Worm (Caenorhabditis elegans): ENCODE data around the gene ced-10.
A peak's percentile ranks its signal among the peaks of the same experiment; 100 is the strongest.

ced-10 gene

ce11 chrIV:3520374-3520773 is 11.0 kb upstream of the ced-10 start:
- TF ChIP-seq fkh-4 (tag; optimal IDR thresholded peaks at IDR 0.05; ENCODE audit: borderline replicate concordance) = no peak
- peak; percentile 70 for TF ChIP-seq skn-1 (tag; optimal IDR thresholded peaks at IDR 0.05)
- peak; percentile 28 for TF ChIP-seq lin-14 (GFP tag; optimal IDR thresholded peaks at IDR 0.05)
- TF ChIP-seq dsc-1 (tag; optimal IDR thresholded peaks at IDR 0.05) = no peak
- no peak for TF ChIP-seq lin-15B (tag; optimal IDR thresholded peaks at IDR 0.05)
- TF ChIP-seq ets-5 (GFP tag; IDR thresholded peaks at IDR 0.05) = no peak
- peak; percentile 1 for TF ChIP-seq ceh-90 (tag; optimal IDR thresholded peaks at IDR 0.05)
- TF ChIP-seq aha-1 (tag; optimal IDR thresholded peaks at IDR 0.05) = no peak
- peak in 1 of 2 experiments; percentile 10 for TF ChIP-seq efl-1 (optimal IDR thresholded peaks at IDR 0.05)
- no peak for TF ChIP-seq efl-1 (GFP tag; optimal IDR thresholded peaks at IDR 0.05 in 1 of 2)
- no peak for TF ChIP-seq lin-35 (GFP tag; optimal IDR thresholded peaks at IDR 0.05)
- peak; percentile 64 for TF ChIP-seq zip-4 (GFP tag; optimal IDR thresholded peaks at IDR 0.05)
- TF ChIP-seq ceh-82 (tag; optimal IDR thresholded peaks at IDR 0.05) = peak; percentile 23 to 66 (median 33)
- TF ChIP-seq lsy-2 (tag; optimal IDR thresholded peaks at IDR 0.05) = peak in 1 of 2 experiments; percentile 10

- peak; percentile 0 for TF ChIP-seq ceh-8 (GFP tag; optimal IDR thresholded peaks at IDR 0.05)
- peak; percentile 33 for TF ChIP-seq dsc-1 (tag; optimal IDR thresholded peaks at IDR 0.05)
- TF ChIP-seq lin-15B (tag; optimal IDR thresholded peaks at IDR 0.05) = no peak
- peak; percentile 4 for TF ChIP-seq F16B12.6 (tag; optimal IDR thresholded peaks at IDR 0.05)
- TF ChIP-seq nhr-47 (tag; optimal IDR thresholded peaks at IDR 0.05) = peak; percentile 74
- no peak for TF ChIP-seq nhr-28 (tag; optimal IDR thresholded peaks at IDR 0.05)
- no peak for TF ChIP-seq ztf-4 (tag; optimal IDR thresholded peaks at IDR 0.05)
- peak; percentile 54 for TF ChIP-seq isw-1 (GFP tag; IDR thresholded peaks at IDR 0.05)
- TF ChIP-seq xbp-1 (tag; optimal IDR thresholded peaks at IDR 0.05) = peak; percentile 48
- peak; percentile 84 for TF ChIP-seq lin-14 (GFP tag; optimal IDR thresholded peaks at IDR 0.05)
- peak; percentile 6 for TF ChIP-seq egl-13 (tag; optimal IDR thresholded peaks at IDR 0.05)
- peak; percentile 37 to 66 (median 53) for TF ChIP-seq ceh-82 (tag; optimal IDR thresholded peaks at IDR 0.05)
- no peak for TF ChIP-seq elt-2 (tag; optimal IDR thresholded peaks at IDR 0.05)
- peak; percentile 31 to 60 for TF ChIP-seq lsy-2 (tag; optimal IDR thresholded peaks at IDR 0.05)
- TF ChIP-seq unc-86 (tag; optimal IDR thresholded peaks at IDR 0.05) = peak; percentile 63
- TF ChIP-seq efl-1 (optimal IDR thresholded peaks at IDR 0.05) = peak; percentile 76 to 91
- TF ChIP-seq efl-1 (GFP tag; optimal IDR thresholded peaks at IDR 0.05 in 1 of 2) = peak; percentile 26 to 89
- peak; percentile 98 for TF ChIP-seq blmp-1 (tag; optimal IDR thresholded peaks at IDR 0.05)
- no peak for TF ChIP-seq C04F5.9 (tag; optimal IDR thresholded peaks at IDR 0.05)
- peak in 1 of 2 experiments; percentile 35 for TF ChIP-seq ztf-11 (tag; optimal IDR thresholded peaks at IDR 0.05)
- peak; percentile 8 for TF ChIP-seq fkh-8 (tag; optimal IDR thresholded peaks at IDR 0.05)
- peak; percentile 3 to 33 (median 29) for TF ChIP-seq dpl-1 (GFP tag; optimal IDR thresholded peaks at IDR 0.05)
- peak; percentile 76 for TF ChIP-seq swsn-7 (tag; optimal IDR thresholded peaks at IDR 0.05)
- TF ChIP-seq unc-62 (GFP tag; optimal IDR thresholded peaks at IDR 0.05) = no peak
- TF ChIP-seq snu-23 (GFP tag; optimal IDR thresholded peaks at IDR 0.05) = peak; percentile 60
- TF ChIP-seq lin-35 (GFP tag; optimal IDR thresholded peaks at IDR 0.05) = peak; percentile 16 to 28
- peak; percentile 3 for TF ChIP-seq lin-13 (GFP tag; optimal IDR thresholded peaks at IDR 0.05)
- TF ChIP-seq nhr-19 (GFP tag; conservative IDR thresholded peaks at IDR 0.05) = peak; percentile 32
- peak; percentile 64 for TF ChIP-seq nhr-71 (tag; optimal IDR thresholded peaks at IDR 0.05)
- TF ChIP-seq nhr-90 (tag; optimal IDR thresholded peaks at IDR 0.05; ENCODE audit: poor library complexity) = peak; percentile 1
- peak; percentile 88 for TF ChIP-seq snpc-4 (tag; optimal IDR thresholded peaks at IDR 0.05)
- TF ChIP-seq fkh-10 (GFP tag; optimal IDR thresholded peaks at IDR 0.05) = peak; percentile 8
- no peak for TF ChIP-seq vab-15 (tag; optimal IDR thresholded peaks at IDR 0.05)
- peak in 1 of 2 experiments; percentile 41 for TF ChIP-seq mdl-1 (tag; optimal IDR thresholded peaks at IDR 0.05)
- peak; percentile 63 for TF ChIP-seq tbx-2 (tag; optimal IDR thresholded peaks at IDR 0.05)
- no peak for TF ChIP-seq nhr-77 (tag; optimal IDR thresholded peaks at IDR 0.05)
Observed at ce11 chrIV:3519352-3519751, 10.0 kb upstream of the ced-10 start.
